Fruit fly (Drosophila melanogaster): ENCODE measurements around the gene CG44194.

CG44194 gene

dm6 chr3R:13010905-13011620 lies 13.5 kb upstream of the CG44194 start, which contains the start of gene CG8031 (continued):
- TF ChIP-seq CG8281 (tag; optimal IDR thresholded peaks at IDR 0.05) (no peak), Bteb2 (GFP tag; optimal IDR thresholded peaks at IDR 0.05) (no peak), Fer1 (GFP tag; optimal IDR thresholded peaks at IDR 0.05) (no peak), pros (GFP tag; optimal IDR thresholded peaks at IDR 0.05) (no peak), nmo (GFP tag; optimal IDR thresholded peaks at IDR 0.05) (peak; percentile 68), mld (GFP tag; IDR thresholded peaks at IDR 0.05; ENCODE audit: partially characterized antibody) (no peak), Ada2b (GFP tag; IDR thresholded peaks at IDR 0.05) (no peak), Hr51 (GFP tag; optimal IDR thresholded peaks at IDR 0.05) (no peak), sd (tag; optimal IDR thresholded peaks at IDR 0.05) (no peak), CG2129 (GFP tag; IDR thresholded peaks at IDR 0.05; ENCODE audit: partially characterized antibody) (no peak), hkb (optimal IDR thresholded peaks at IDR 0.05) (peak; percentile 24), hkb (GFP tag; IDR thresholded peaks at IDR 0.05) (peak; percentile 29), wek (GFP tag; optimal IDR thresholded peaks at IDR 0.05) (no peak), sna (GFP tag; IDR thresholded peaks at IDR 0.05; ENCODE audit: partially characterized antibody) (peak; percentile 55; the same call in 1 of the 2 replicates), row (GFP tag; IDR thresholded peaks at IDR 0.05) (peak; percentile 38; the same call in 1 of the 3 replicates), otp (GFP tag; IDR thresholded peaks at IDR 0.05) (no peak), repo (GFP tag; optimal IDR thresholded peaks at IDR 0.05) (no peak), cg (GFP tag; optimal IDR thresholded peaks at IDR 0.05) (peak; percentile 97), gt (GFP tag; IDR thresholded peaks at IDR 0.05) (no peak), ara (GFP tag; IDR thresholded peaks at IDR 0.05) (no peak), CG7786 (GFP tag; optimal IDR thresholded peaks at IDR 0.05) (no peak), Dek (tag; optimal IDR thresholded peaks at IDR 0.05) (no peak), cas (GFP tag; IDR thresholded peaks at IDR 0.05) (no peak), dimm (GFP tag; IDR thresholded peaks at IDR 0.05) (no peak), chif (GFP tag; optimal IDR thresholded peaks at IDR 0.05) (no peak), vfl (GFP tag; optimal IDR thresholded peaks at IDR 0.05) (no peak), CG4328 (GFP tag; optimal IDR thresholded peaks at IDR 0.05) (no peak), zen2 (GFP tag; IDR thresholded peaks at IDR 0.05; ENCODE audit: partially characterized antibody) (no peak), CG11398 (GFP tag; optimal IDR thresholded peaks at IDR 0.05) (no peak), CG6683 (GFP tag; optimal IDR thresholded peaks at IDR 0.05) (no peak), CG13424 (tag; optimal IDR thresholded peaks at IDR 0.05) (no peak), mam (GFP tag; optimal IDR thresholded peaks at IDR 0.05) (no peak), corto (GFP tag; optimal IDR thresholded peaks at IDR 0.05) (no peak), CG1529 (GFP tag; optimal IDR thresholded peaks at IDR 0.05) (no peak), slbo (GFP tag; IDR thresholded peaks at IDR 0.05) (no peak), B-H2 (GFP tag; optimal IDR thresholded peaks at IDR 0.05) (no peak), lbe (GFP tag; optimal IDR thresholded peaks at IDR 0.05) (no peak), zen (tag; optimal IDR thresholded peaks at IDR 0.05) (no peak), cwo (GFP tag; optimal IDR thresholded peaks at IDR 0.05) (no peak), Hr78 (GFP tag; optimal IDR thresholded peaks at IDR 0.05) (no peak), CG9727 (GFP tag; optimal IDR thresholded peaks at IDR 0.05) (no peak), CG1602 (GFP tag; optimal IDR thresholded peaks at IDR 0.05) (no peak), Nf-YC (tag; optimal IDR thresholded peaks at IDR 0.05) (no peak), Dbx (GFP tag; IDR thresholded peaks at IDR 0.05) (no peak), lab (GFP tag; optimal IDR thresholded peaks at IDR 0.05) (no peak), mirr (GFP tag; optimal IDR thresholded peaks at IDR 0.05) (no peak), trh (GFP tag; optimal IDR thresholded peaks at IDR 0.05) (no peak), sqz (GFP tag; optimal IDR thresholded peaks at IDR 0.05) (no peak), CG16815 (GFP tag; optimal IDR thresholded peaks at IDR 0.05) (no peak)

All from whole organism, embryonic.